Worm (Caenorhabditis elegans) whole organism, late embryonic: ENCODE data around the gene math-37.

ENCODE experiments used
- K09A11.1 ChIP-seq: sonication (generic microtip); optimal IDR thresholded peaks from 2 replicates; lab custom pipeline; 2017; ENCODE audit warnings: antibody characterized with exemption, mild to moderate bottlenecking, missing genetic modification characterization, missing compliant biosample characterization; ENCODE audit not compliant: insufficient read depth
- ama-1 ChIP-seq: fragments of 150-350 bp; optimal IDR thresholded peaks from 2 replicates; lab custom pipeline; 2014
- ceh-34 ChIP-seq: sonication (generic microtip); optimal IDR thresholded peaks from 2 replicates; lab custom pipeline; 2016; ENCODE audit warnings: mild to moderate bottlenecking, missing genetic modification characterization, missing compliant biosample characterization
- lim-6 ChIP-seq: sonication (generic microtip); optimal IDR thresholded peaks from 2 replicates; lab custom pipeline; 2016; ENCODE audit warnings: missing genetic modification characterization, missing compliant biosample characterization
- nhr-11 ChIP-seq: fragments of 150-350 bp; optimal IDR thresholded peaks from 2 replicates; lab custom pipeline; 2014; ENCODE audit warnings: missing biosample characterization, missing genetic modification characterization
- pag-3 ChIP-seq: sonication (generic microtip); optimal IDR thresholded peaks from 2 replicates; lab custom pipeline; 2016; ENCODE audit warnings: missing compliant biosample characterization, missing genetic modification characterization, borderline replicate concordance
- pha-4 ChIP-seq: fragments of 150-350 bp; optimal IDR thresholded peaks from 2 replicates; lab custom pipeline; 2018; ENCODE audit warnings: missing biosample characterization, missing genetic modification reagents, missing genetic modification characterization
- rnt-1 ChIP-seq: sonication (generic microtip); optimal IDR thresholded peaks from 2 replicates; lab custom pipeline; 2016; ENCODE audit warnings: missing genetic modification characterization, missing compliant biosample characterization
- tbx-7 ChIP-seq: sonication (generic microtip); optimal IDR thresholded peaks from 2 replicates; lab custom pipeline; 2016; ENCODE audit warnings: missing genotype, missing genetic modification characterization, missing compliant biosample characterization
- unc-3 ChIP-seq, 2 experiments: fragments of 200-800 bp in 1 of 2; sonication (Bioruptor generic) in 1 of 2; sonication (generic microtip) in 1 of 2; conservative IDR thresholded peaks in 1 of 2; optimal IDR thresholded peaks in 1 of 2; 2 replicates each; pipeline versions ENCODE4 v1.3.6 to Lab custom; 2016 to 2022; ENCODE audit warnings: missing compliant biosample characterization in 2 of 2, missing genetic modification characterization in 2 of 2, missing genetic modification reagents in 1 of 2
- zip-5 ChIP-seq: sonication (generic microtip); optimal IDR thresholded peaks from 2 replicates; lab custom pipeline; 2016; ENCODE audit warnings: missing genetic modification characterization, missing compliant biosample characterization

DNA sequence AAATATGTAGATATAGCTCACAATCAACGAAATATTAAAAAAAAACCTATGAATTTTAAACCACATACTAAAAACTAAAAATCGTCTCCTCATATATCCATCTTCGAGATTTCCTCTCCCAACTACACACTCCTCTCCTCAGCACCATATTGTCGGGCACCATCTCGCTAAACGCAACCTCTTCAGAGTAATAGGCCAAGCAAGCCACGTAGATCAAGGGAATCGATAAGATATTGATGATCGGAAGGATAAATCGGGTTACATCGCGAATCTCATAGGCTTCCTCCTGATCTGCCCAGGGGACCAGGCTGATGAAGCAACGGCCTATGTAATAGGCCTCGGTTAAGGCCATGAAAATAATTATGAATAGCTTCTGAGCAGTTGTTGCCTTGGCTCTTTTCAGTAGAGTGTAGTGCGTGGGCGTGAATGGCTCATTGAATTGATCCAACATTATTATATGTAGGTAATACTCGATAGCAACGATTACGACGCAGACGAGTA is 28.5 kb upstream of the math-37 start, which contains the start of the genes C40A11.7 and C40A11.8:
- TF ChIP-seq lim-6 (tag; lab: Kevin White, UChicago) (no peak), pha-4 (tag; lab: Kevin White, UChicago) (no peak), pag-3 (no peak), rnt-1 (tag; lab: Kevin White, UChicago) (no peak), nhr-11 (tag; lab: Kevin White, UChicago) (no peak), tbx-7 (tag; lab: Kevin White, UChicago) (no peak), ama-1 (no peak), unc-3 (GFP tag; conservative IDR thresholded peaks at IDR 0.05; lab: Robert Waterston, UW) (no peak), unc-3 (tag; optimal IDR thresholded peaks at IDR 0.05; lab: Kevin White, UChicago) (no peak), ceh-34 (tag; lab: Kevin White, UChicago) (no peak), zip-5 (no peak), K09A11.1 (no peak)
